Worm (Caenorhabditis elegans) whole organism, L2 larva: ENCODE results near the gene kbp-1.
A peak's percentile ranks its signal among the peaks of the same experiment; 100 is the strongest.

Experiments used
- R02D3.7 ChIP-seq: fragments of 150-350 bp; optimal IDR thresholded peaks from 2 replicates; lab custom pipeline; 2014; ENCODE audit warnings: missing biosample characterization, missing genetic modification characterization
- aly-2 ChIP-seq: fragments of 150-350 bp; optimal IDR thresholded peaks from 2 replicates; lab custom pipeline; 2014; ENCODE audit warnings: missing biosample characterization, missing genetic modification characterization
- egl-27 ChIP-seq: sonication (generic microtip); optimal IDR thresholded peaks from 3 replicates; lab custom pipeline; 2017; ENCODE audit warnings: missing biosample characterization, missing genetic modification reagents, missing genetic modification characterization
- lin-39 ChIP-seq: fragments of 150-350 bp; optimal IDR thresholded peaks from 2 replicates; lab custom pipeline; 2014; ENCODE audit warnings: missing biosample characterization, missing genetic modification reagents, missing genetic modification characterization
- skn-1 ChIP-seq: sonication (generic microtip); optimal IDR thresholded peaks from 2 replicates; lab custom pipeline; 2017; ENCODE audit warnings: missing biosample characterization, missing genetic modification characterization
- unc-55 ChIP-seq: fragments of 150-350 bp; sonication (generic microtip); optimal IDR thresholded peaks from 3 replicates; lab custom pipeline; 2014; ENCODE audit warnings: missing biosample characterization, missing genetic modification reagents, missing genetic modification characterization
- unc-62 ChIP-seq: fragments of 150-350 bp; optimal IDR thresholded peaks from 2 replicates; lab custom pipeline; 2014; ENCODE audit warnings: missing biosample characterization, missing genetic modification reagents, missing genetic modification characterization

DNA sequence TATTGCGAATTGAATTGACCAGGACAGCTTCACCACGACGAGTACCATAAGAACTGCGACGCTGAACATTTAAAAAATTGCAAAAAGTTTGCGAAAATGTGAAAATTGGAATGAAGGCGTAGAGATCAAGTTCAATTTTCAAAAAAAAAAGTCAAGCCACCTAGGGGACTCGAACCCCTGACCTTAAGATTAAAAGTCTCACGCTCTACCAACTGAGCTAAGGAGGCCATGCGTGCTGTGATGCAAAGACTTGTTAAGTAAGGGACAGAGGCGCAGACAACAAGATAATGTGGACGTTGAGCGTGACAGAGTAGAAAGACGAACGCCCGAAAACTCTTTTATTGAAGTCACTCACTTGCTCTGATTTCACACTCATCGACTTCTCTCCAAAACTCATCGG lies 18.1 kb downstream of the kbp-1 start:
- TF ChIP-seq lin-39 (no peak), unc-62 (no peak), egl-27 (tag; lab: Kevin White, UChicago) (peak; percentile 37), aly-2 (tag; lab: Kevin White, UChicago) (no peak), R02D3.7 (no peak), unc-55 (GFP tag; lab: Kevin White, UChicago) (peak; percentile 73), skn-1 (tag; lab: Kevin White, UChicago) (no peak)
